Fruit fly (Drosophila melanogaster): Measurements from ENCODE around the gene CG14441.
A peak's percentile ranks its signal among the peaks of the same experiment; 100 is the strongest.

Gene CG14441

DNA sequence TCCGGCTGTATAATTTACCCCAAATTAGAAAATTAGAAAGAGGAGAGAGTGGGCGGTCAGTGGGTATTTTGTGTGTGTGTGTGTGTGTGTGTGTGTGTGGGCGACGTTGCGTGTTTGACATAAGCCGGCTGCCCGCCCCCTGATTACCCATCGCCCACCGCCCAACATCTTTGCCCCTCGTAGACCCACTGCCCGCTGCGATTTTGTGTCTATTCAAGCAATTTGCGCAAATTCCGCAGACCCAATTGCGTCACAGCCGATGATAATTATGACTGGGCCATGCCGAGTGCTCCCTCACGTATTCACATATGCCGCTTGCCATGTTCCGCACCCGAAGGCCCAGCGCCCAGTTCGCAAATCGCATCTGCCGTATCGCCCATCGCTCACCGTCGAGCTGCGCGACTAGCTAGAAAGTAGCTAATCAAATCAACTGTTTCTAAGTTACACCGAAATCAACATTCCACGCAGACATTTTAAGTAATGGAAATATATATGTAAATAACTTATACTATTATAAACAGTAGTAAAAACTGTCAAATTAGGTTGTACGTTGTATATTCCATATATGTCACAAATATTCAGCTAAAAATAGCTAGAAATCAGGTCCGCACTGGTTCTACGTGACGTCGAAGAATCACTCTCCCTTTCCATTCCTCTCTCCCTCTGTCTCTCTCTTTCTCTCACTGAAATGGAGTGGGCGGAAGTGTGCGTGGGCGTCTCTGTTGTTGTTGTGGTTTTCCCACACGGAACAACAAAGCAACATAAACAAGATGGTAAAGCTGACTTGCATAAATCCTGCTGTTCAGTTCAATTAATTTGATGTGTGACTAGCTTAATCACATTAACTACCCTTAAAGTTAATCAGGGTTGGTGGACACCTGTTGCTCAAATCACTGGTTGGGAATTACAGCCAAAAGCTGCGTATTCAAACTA, 42.4 kb upstream of the CG14441 start (continued):
- TF ChIP-seq CG6683 (GFP tag; optimal IDR thresholded peaks at IDR 0.05) (peak; percentile 11), CG18011 (GFP tag; optimal IDR thresholded peaks at IDR 0.05) (no peak), mirr (GFP tag; optimal IDR thresholded peaks at IDR 0.05) (no peak), grn (GFP tag; optimal IDR thresholded peaks at IDR 0.05) (peak; percentile 15), CG13123 (GFP tag; optimal IDR thresholded peaks at IDR 0.05) (no peak), Adf1 (GFP tag; IDR thresholded peaks at IDR 0.05) (peak; percentile 18; the same call in 1 of the 2 replicates), CG8944 (GFP tag; optimal IDR thresholded peaks at IDR 0.05) (no peak), amos (GFP tag; IDR thresholded peaks at IDR 0.05; ENCODE audit: partially characterized antibody) (no peak), tna (GFP tag; IDR thresholded peaks at IDR 0.05; ENCODE audit: partially characterized antibody) (no peak), CG9932 (GFP tag; IDR thresholded peaks at IDR 0.05) (peak; percentile 23; the same call in 1 of the 2 replicates), CG9876 (GFP tag; optimal IDR thresholded peaks at IDR 0.05) (no peak), br (optimal IDR thresholded peaks at IDR 0.05) (no peak), Ets97D (GFP tag; optimal IDR thresholded peaks at IDR 0.05) (no peak), usp (GFP tag; optimal IDR thresholded peaks at IDR 0.05) (no peak), nerfin-2 (GFP tag; IDR thresholded peaks at IDR 0.05; ENCODE audit: partially characterized antibody) (no peak), ken (GFP tag; IDR thresholded peaks at IDR 0.05) (no peak), CG6689 (GFP tag; IDR thresholded peaks at IDR 0.05) (no peak; the same call in 1 of the 2 replicates), trem (tag; optimal IDR thresholded peaks at IDR 0.05) (peak; percentile 46), Usf (GFP tag; optimal IDR thresholded peaks at IDR 0.05) (no peak), fru (optimal IDR thresholded peaks at IDR 0.05) (no peak), CG3847 (GFP tag; IDR thresholded peaks at IDR 0.05) (peak; percentile 27; the same call in 1 of the 2 replicates), btn (GFP tag; optimal IDR thresholded peaks at IDR 0.05) (no peak), CG8290 (GFP tag; optimal IDR thresholded peaks at IDR 0.05) (no peak), CG8290 (tag; optimal IDR thresholded peaks at IDR 0.05) (peak in 1 of 2 experiments; percentile 1), Sry-δ (GFP tag; optimal IDR thresholded peaks at IDR 0.05) (no peak), tin (GFP tag; optimal IDR thresholded peaks at IDR 0.05) (no peak), Side (GFP tag; optimal IDR thresholded peaks at IDR 0.05) (no peak), caup (GFP tag; optimal IDR thresholded peaks at IDR 0.05; ENCODE audit: severe bottlenecking) (peak; percentile 57), CG14667 (GFP tag; IDR thresholded peaks at IDR 0.05) (no peak), Taf1 (GFP tag; IDR thresholded peaks at IDR 0.05) (no peak), kah (GFP tag; optimal IDR thresholded peaks at IDR 0.05) (no peak), ind (GFP tag; optimal IDR thresholded peaks at IDR 0.05) (no peak), zf30C (GFP tag; optimal IDR thresholded peaks at IDR 0.05) (no peak), NC2α (GFP tag; optimal IDR thresholded peaks at IDR 0.05) (no peak), CG16863 (GFP tag; optimal IDR thresholded peaks at IDR 0.05) (no peak), en (GFP tag; optimal IDR thresholded peaks at IDR 0.05) (no peak), grau (tag; optimal IDR thresholded peaks at IDR 0.05) (peak; percentile 71), CG30403 (GFP tag; optimal IDR thresholded peaks at IDR 0.05) (peak; percentile 35), E2f2 (GFP tag; IDR thresholded peaks at IDR 0.05) (peak; percentile 25; the same call in 1 of the 2 replicates), MBD-R2 (GFP tag; IDR thresholded peaks at IDR 0.05) (no peak), ap (GFP tag; IDR thresholded peaks at IDR 0.05) (no peak), gcm2 (GFP tag; optimal IDR thresholded peaks at IDR 0.05) (no peak), CG12155 (GFP tag; optimal IDR thresholded peaks at IDR 0.05) (peak; percentile 2), CG10267 (tag; optimal IDR thresholded peaks at IDR 0.05) (peak; percentile 48), CG4404 (GFP tag; IDR thresholded peaks at IDR 0.05) (0 out of 2 replicates have a peak, but pooled peaks have one; percentile 6), CG1792 (GFP tag; optimal IDR thresholded peaks at IDR 0.05) (no peak), Dek (tag; optimal IDR thresholded peaks at IDR 0.05) (peak; percentile 23), CG10321 (GFP tag; IDR thresholded peaks at IDR 0.05) (no peak), E2f1 (GFP tag; IDR thresholded peaks at IDR 0.05) (no peak), lilli (GFP tag; optimal IDR thresholded peaks at IDR 0.05) (peak; percentile 45), Mes4 (GFP tag; optimal IDR thresholded peaks at IDR 0.05) (no peak)

All from whole organism, embryonic.